Fruit fly (Drosophila melanogaster): ENCODE results near the gene Ranbp21.

Gene Ranbp21

dm6 chrX:19604997-19605396 lies 47.1 kb downstream of the Ranbp21 start, which contains the start of gene CG14207 (continued):
- TF ChIP-seq E2f2 (GFP tag; IDR thresholded peaks at IDR 0.05) (peak; percentile 88), wek (GFP tag; optimal IDR thresholded peaks at IDR 0.05) (peak; percentile 9), CG11247 (GFP tag; IDR thresholded peaks at IDR 0.05) (peak; percentile 30; the same call in 1 of the 2 replicates), CG9932 (GFP tag; IDR thresholded peaks at IDR 0.05) (peak; percentile 29; the same call in 1 of the 2 replicates), knrl (GFP tag; IDR thresholded peaks at IDR 0.05; ENCODE audit: partially characterized antibody) (peak; percentile 47; the same call in 1 of the 3 replicates), CG6791 (GFP tag; IDR thresholded peaks at IDR 0.05; ENCODE audit: partially characterized antibody) (peak; percentile 82), mam (GFP tag; optimal IDR thresholded peaks at IDR 0.05) (no peak), gce (GFP tag; IDR thresholded peaks at IDR 0.05) (no peak), inv (GFP tag; IDR thresholded peaks at IDR 0.05; ENCODE audit: partially characterized antibody) (peak; percentile 32; the same call in 1 of the 2 replicates), chm (GFP tag; IDR thresholded peaks at IDR 0.05) (peak; percentile 61; the same call in 1 of the 2 replicates), CG2678 (tag; optimal IDR thresholded peaks at IDR 0.05) (no peak), gsb (GFP tag; IDR thresholded peaks at IDR 0.05) (0 out of 2 replicates have a peak, but pooled peaks have one; percentile 8), jing (GFP tag; optimal IDR thresholded peaks at IDR 0.05) (no peak), sens (GFP tag) (peak; percentile 63), kni (GFP tag; optimal IDR thresholded peaks at IDR 0.05) (no peak), CG14860 (GFP tag; IDR thresholded peaks at IDR 0.05; ENCODE audit: partially characterized antibody) (peak; percentile 68), ci (GFP tag; IDR thresholded peaks at IDR 0.05) (peak; percentile 65; the same call in 2 of the 3 replicates), grau (tag; optimal IDR thresholded peaks at IDR 0.05) (peak; percentile 25), Dll (GFP tag; IDR thresholded peaks at IDR 0.05; ENCODE audit: partially characterized antibody) (peak; percentile 67), sug (tag; optimal IDR thresholded peaks at IDR 0.05) (no peak), CG10147 (GFP tag; optimal IDR thresholded peaks at IDR 0.05) (no peak), CG2199 (GFP tag; IDR thresholded peaks at IDR 0.05) (no peak), CG14667 (GFP tag; IDR thresholded peaks at IDR 0.05) (no peak), cad (GFP tag; optimal IDR thresholded peaks at IDR 0.05) (no peak), CG15601 (tag; optimal IDR thresholded peaks at IDR 0.05) (peak; percentile 10), CG10267 (tag; optimal IDR thresholded peaks at IDR 0.05) (no peak), org-1 (GFP tag; optimal IDR thresholded peaks at IDR 0.05) (no peak), CG34224 (GFP tag; IDR thresholded peaks at IDR 0.05; ENCODE audit: partially characterized antibody) (peak; percentile 73), twi (tag; optimal IDR thresholded peaks at IDR 0.05) (no peak), CG17385 (GFP tag; optimal IDR thresholded peaks at IDR 0.05) (peak; percentile 17), gcm (GFP tag; optimal IDR thresholded peaks at IDR 0.05) (no peak), CG12659 (GFP tag; optimal IDR thresholded peaks at IDR 0.05) (peak; percentile 29), CG11093 (GFP tag; IDR thresholded peaks at IDR 0.05) (no peak), Poxn (GFP tag; IDR thresholded peaks at IDR 0.05) (no peak), Dek (tag; optimal IDR thresholded peaks at IDR 0.05) (peak; percentile 14), CG13287 (GFP tag; IDR thresholded peaks at IDR 0.05; ENCODE audit: partially characterized antibody) (peak; percentile 80), slbo (GFP tag; IDR thresholded peaks at IDR 0.05) (peak; percentile 41; the same call in 1 of the 2 replicates), Dbx (GFP tag; IDR thresholded peaks at IDR 0.05) (peak; percentile 50; the same call in 2 of the 3 replicates), shn (GFP tag; optimal IDR thresholded peaks at IDR 0.05) (no peak), CG17802 (tag; optimal IDR thresholded peaks at IDR 0.05) (no peak), CG1024 (GFP tag; IDR thresholded peaks at IDR 0.05) (no peak), Dp (GFP tag; optimal IDR thresholded peaks at IDR 0.05) (peak; percentile 78), CG3163 (GFP tag; optimal IDR thresholded peaks at IDR 0.05) (peak; percentile 19), mirr (GFP tag; optimal IDR thresholded peaks at IDR 0.05) (peak; percentile 8), Bteb2 (GFP tag; optimal IDR thresholded peaks at IDR 0.05) (no peak), dmrt11E (tag; optimal IDR thresholded peaks at IDR 0.05) (no peak), Jarid2 (GFP tag; optimal IDR thresholded peaks at IDR 0.05) (peak; percentile 77), CG14014 (GFP tag; IDR thresholded peaks at IDR 0.05) (peak; percentile 35; the same call in 1 of the 2 replicates), CG31441 (GFP tag; IDR thresholded peaks at IDR 0.05) (0 out of 2 replicates have a peak, but pooled peaks have one; percentile 14), CG7786 (GFP tag; optimal IDR thresholded peaks at IDR 0.05) (no peak)

Data from whole organism, embryonic.